Worm (Caenorhabditis elegans) whole organism, dauer: Measurements from ENCODE around the gene W02B12.11.
"Not testable (repeated sequence)": the region's sequence is repeated elsewhere in the genome, so short reads cannot be mapped to it uniquely, and the experiment has no call there.

ENCODE experiments used
- unc-62 ChIP-seq: sonication (generic microtip); optimal IDR thresholded peaks from 2 replicates; lab custom pipeline; 2017; ENCODE audit warnings: missing biosample characterization, missing genetic modification reagents, missing genetic modification characterization

The W02B12.11 gene

DNA sequence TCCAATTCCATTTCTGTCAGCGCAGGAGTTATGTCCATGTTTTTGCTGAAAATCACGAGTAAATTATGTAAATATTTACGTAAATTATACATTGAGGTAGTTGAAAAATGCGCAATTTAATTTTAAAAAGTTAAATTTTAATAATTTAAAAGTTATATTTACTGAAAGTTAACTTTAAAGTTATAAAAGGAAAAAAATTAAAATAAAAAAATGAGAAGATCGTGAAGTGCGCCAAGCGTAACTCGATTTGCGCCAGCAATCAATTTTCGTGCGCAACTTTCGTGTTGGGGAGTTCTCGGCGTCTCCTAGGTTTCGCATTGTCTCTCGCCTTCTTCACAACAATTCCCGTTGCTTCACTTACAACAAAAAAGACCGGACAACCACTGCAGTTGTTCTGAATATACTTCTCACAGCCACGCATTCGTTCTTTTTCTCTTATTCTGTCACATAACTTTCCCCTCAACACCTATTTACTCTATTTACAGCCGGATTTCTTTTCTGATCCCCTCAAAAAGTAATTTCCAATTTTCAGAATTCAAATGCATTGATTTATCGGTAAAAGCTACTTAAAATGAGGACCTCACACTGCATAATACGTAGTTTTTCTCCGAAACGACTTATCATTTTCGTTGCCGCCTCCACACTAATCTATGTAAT, at the start of gene W02B12.11, which contains the start of gene metl-1:
TSS of gene W02B12.11 (plus strand) at position 337 of the 657 bp plus-strand sequence.
TSS of gene metl-1 (minus strand) at position 51 of the 657 bp plus-strand sequence.
- no peak for TF ChIP-seq unc-62 (GFP tag; lab: Kevin White, UChicago)

DNA sequence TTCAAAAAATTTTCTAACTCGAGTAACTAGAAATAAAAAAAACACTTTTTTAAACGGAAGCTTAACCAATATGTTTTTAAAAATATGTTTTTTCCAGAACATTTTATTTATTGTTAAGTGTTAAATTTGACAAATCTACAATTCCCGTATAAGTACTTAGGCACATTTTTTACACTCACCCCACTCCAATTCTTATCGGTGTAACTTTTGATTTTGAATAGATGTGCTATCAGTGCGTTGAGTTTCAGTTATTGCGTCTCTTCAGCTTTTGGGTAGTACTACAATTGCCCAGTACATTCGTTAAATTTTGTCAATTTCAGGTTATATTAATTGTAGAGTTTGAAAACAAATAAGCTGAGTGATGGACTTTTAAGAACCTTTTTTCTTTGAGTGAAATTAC, 49.6 kb upstream of the W02B12.11 start:
- TF ChIP-seq unc-62 (GFP tag; lab: Kevin White, UChicago): no peak

DNA sequence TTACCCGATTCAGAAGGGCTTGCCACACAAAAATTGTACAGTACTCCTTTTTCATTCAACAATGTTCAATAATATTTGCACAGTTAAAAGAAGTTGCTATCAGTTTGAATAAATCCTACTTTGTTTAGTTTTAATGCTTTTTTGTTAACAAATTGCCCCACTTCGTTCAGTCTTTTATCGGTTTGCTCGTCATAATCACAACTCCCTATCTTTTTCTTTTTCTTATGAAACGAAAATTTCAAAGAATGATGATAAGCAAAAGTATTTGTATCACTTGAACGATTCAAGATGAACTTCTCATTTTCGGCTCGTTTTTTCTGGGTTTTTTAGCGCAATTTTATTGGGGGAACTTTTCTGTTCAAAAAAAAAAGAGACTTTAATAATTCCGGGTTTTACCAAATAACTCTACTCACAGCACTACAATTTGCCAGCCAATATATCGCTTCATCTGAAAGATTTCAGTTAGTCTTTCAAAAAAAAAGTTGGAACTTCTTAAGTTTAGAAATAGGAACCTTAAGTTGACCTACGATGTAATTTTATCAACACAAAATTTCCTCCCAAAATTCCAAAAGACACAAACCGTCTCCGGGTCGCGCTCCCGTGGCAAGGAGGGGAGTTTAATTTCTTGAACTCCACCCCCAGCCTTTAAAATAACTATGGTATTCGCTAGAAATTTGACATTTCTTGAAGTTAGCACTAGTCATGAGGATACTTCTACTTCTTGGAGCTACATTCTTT, 48.9 kb upstream of the W02B12.11 start, which contains the start of gene C05D12.3:
TSS of gene C05D12.3 (plus strand) at position 688 of the 738 bp plus-strand sequence.
- TF ChIP-seq unc-62 (GFP tag; lab: Kevin White, UChicago): no peak

DNA sequence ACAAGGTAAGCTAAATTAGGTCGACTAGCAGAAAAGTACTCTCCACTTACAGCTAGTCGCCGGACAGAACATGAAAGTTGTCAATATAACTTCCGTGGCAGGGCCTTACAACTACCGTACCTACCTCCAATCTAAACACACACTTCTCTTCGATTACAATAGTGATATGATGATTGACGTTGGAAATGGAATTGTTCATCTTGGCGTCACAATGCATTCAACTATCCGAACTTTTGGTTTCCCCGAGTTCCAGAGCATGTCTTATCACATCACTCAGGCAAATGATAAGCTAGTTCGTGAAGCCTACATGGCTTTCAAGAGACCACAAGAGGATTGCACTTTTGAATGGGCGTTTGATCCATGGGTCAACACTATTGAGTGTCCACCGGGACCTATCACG, 46.3 kb upstream of the W02B12.11 start:
- no peak for TF ChIP-seq unc-62 (GFP tag; lab: Kevin White, UChicago)

DNA sequence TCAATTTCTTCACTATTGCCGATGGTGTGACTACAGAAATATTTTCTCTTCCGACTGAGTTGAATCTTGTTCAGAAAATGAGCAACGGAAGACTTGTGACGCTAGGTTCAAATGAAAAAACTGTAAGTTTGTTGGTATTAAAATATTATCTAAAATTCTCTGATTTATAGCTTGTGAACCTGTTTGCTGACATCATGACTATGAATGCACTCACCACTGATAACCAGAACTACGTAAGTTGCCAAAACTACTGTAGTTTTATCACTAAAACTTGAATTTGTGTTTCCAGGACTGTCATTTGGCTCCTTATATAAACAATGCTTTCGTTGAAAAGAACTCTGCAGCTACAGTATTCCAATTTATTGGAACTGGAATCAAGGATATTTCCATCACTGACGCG, 45.1 kb upstream of the W02B12.11 start:
- no peak for TF ChIP-seq unc-62 (GFP tag; lab: Kevin White, UChicago)

DNA sequence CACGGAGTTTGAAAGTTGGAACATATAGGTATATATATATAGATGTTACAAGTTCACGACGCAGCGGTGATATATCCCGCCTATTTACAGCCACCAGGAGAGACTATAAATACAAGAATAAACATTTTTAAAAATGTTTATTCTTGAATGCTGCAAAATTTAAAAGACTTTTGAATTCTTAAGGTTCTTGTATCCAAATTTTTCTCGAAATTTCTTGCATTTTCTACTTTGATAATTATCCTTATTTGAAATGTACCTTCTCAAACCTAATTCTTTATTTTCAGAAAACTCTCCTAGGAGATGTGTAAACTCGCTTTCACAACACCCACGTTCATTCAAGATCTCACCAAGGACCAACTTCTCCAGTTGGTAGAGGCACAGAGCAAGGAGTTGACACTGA, 42.1 kb upstream of the W02B12.11 start, which contains the start of gene C05D12.4:
TSS of gene C05D12.4 (plus strand) at position 301 of the 400 bp plus-strand sequence.
- no peak for TF ChIP-seq unc-62 (GFP tag; lab: Kevin White, UChicago)

DNA sequence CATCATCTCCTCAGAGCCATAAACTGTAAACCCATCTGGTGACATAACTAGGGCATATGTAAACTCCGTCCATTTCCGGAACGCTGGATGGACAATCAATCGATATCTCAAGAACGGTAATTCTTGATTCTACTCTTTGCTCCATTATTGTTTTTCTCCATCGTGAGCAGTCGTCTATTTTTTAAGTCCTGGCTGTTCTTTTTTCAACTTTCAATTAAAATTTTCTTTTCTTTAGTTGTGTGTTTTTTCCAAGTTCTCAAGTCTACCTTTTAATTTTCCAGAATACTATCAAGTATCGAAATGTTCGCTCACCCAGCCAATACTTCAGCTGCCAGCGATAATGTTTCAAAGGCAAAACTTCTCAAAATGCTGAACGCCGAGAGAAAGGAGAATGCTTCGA, 39.7 kb upstream of the W02B12.11 start, which contains the start of gene C05D12.5:
TSS of gene C05D12.5 (plus strand) at position 301 of the 400 bp plus-strand sequence.
- no peak for TF ChIP-seq unc-62 (GFP tag; lab: Kevin White, UChicago)

DNA sequence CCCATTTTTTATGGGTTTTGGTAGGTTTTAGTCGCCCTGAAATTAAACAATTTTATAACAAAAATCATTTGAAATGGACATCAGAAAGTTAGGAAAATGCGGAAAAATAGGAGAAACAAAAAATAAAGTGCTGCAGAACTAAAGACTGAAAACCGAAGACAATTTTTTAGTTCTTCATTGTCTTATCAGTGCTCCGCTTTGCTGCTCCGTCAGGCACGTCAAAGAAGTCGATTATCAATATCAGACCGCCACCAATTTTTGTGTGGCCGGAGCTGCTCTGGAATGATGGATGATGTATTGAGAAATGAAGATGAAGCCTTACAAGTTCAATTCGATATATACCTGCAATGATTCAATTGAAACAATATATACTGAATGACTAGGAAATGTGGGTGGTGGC, 35.2 kb upstream of the W02B12.11 start, which contains the start of gene vha-6:
TSS of gene vha-6 (minus strand) at position 36 of the 400 bp plus-strand sequence.
- no peak for TF ChIP-seq unc-62 (GFP tag; lab: Kevin White, UChicago)

DNA sequence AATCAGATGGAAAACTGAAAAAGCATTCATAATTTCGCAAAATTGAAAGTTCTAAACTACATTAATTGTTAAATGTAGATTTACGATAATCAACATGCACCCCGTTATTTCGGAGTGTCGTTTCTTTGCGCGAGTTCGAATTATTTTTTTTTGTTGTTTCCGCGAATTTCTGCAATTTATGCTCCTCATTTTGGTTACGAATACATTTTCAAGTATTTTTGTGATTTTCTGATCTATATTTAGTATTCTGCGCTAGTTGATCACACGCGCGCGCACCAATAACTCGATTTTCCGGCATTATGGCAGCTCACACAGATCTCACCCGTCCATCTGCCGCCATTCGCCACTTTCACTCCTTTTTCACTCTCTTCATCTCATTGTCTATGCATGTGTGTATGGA, 33.4 kb upstream of the W02B12.11 start, which contains the start of gene VW02B12L.2:
TSS of gene VW02B12L.2 (minus strand) at position 65 of the 400 bp plus-strand sequence.
- TF ChIP-seq unc-62 (GFP tag; lab: Kevin White, UChicago): no peak

DNA sequence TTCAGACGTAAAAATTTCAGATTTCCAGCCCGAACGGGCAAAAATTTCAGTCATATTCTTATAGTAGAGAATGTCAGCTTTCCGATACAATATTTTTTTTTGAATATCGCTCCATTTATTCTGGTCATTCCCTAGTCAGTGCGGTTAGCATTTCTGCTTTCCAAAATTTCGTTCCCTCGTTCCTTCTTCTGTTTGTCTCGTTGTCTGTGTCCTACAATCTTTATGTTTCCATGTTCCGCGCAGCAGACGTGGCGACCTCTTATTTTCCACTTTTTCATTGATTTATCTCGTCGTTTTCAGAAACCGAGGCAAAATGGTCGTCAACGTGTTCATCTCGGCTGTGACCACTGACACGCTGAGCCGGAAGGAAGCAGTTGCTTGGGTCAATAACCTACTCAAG, 31.2 kb upstream of the W02B12.11 start, which contains the start of gene ebp-2:
TSS of gene ebp-2 (plus strand) at position 301 of the 400 bp plus-strand sequence.
- not testable (repeated sequence) for TF ChIP-seq unc-62 (GFP tag; lab: Kevin White, UChicago)

DNA sequence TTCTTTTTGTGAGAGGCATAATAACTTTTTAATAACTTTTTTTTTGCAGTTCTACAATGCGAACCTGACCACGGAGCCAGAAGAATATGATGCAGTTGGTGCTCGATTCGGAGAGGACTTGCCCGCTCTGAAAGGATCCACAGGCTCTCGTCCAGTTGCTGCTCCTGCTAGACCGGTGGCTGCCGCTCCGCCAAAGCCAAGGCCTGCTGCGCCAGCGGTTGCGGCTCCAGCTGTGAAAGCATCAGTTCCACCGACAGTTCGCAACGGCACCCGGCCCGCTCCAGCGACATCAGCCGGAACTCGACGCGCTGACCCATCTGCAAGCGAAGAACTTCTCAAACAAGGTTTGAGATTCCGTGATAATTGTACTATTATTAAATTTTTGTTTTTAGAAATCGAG, 30.5 kb upstream of the W02B12.11 start:
- no peak for TF ChIP-seq unc-62 (GFP tag; lab: Kevin White, UChicago)

DNA sequence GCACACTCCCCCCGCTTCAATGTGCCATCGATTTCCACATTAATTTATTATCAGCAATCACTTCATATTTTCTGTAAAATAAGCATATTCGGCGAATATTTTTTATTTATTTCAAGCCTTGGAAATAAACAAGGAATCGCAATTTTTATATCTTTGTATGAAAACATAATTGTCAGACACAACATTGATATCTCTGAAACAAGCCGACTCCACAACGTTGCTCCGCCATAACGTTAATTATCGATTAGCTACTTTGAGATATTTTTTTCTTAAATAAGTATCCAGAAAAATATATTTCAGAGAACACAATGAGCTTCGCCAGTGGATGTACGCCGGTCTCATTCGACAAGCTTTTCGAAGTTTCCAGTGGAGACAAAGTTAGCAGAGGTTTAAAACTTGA, 29.8 kb upstream of the W02B12.11 start, which contains the start of gene adbp-1:
TSS of gene adbp-1 (plus strand) at position 301 of the 400 bp plus-strand sequence.
- TF ChIP-seq unc-62 (GFP tag; lab: Kevin White, UChicago): no peak

DNA sequence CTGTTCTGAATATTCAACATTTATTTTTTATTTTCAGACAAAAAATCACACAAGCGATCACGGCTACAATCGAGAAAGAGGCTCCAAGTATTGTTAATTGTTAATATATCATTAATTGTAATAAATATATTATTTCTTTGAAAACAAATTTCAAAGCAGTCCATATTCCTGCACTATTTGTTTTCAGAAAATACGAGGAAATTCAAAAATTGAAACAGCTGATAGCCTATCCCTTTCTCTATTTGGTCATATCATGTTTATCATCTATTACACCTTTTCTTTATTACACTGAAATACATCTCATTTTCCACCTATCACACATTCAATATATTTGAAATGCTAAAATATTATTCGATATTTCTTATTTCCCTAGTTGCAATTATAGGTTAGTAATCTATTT, 28.7 kb upstream of the W02B12.11 start, which contains the start of gene W02B12.13:
TSS of gene W02B12.13 (plus strand) at position 301 of the 400 bp plus-strand sequence.
- TF ChIP-seq unc-62 (GFP tag; lab: Kevin White, UChicago): no peak

DNA sequence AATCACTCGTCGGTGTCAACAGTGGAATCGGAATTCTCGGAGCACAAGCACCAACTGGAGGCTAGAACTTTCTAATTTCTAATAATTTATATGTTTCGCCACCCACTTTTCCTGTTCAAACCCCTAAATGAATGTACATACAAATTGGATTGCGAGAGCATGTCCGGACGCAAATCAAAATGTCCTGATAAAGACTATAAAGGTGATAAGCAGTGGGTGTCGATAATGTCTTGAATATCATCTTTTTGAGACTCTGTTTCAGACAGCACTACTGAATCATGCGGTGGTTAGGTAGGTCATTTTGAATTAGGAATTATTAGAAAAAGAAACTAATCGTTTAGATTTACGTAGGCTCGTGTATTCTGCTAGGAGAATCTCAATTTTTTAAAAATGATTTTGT, 24.9 kb upstream of the W02B12.11 start, which contains the start of gene W02B12.1:
TSS of gene W02B12.1 (plus strand) at position 269 of the 400 bp plus-strand sequence.
- TF ChIP-seq unc-62 (GFP tag; lab: Kevin White, UChicago): no peak

DNA sequence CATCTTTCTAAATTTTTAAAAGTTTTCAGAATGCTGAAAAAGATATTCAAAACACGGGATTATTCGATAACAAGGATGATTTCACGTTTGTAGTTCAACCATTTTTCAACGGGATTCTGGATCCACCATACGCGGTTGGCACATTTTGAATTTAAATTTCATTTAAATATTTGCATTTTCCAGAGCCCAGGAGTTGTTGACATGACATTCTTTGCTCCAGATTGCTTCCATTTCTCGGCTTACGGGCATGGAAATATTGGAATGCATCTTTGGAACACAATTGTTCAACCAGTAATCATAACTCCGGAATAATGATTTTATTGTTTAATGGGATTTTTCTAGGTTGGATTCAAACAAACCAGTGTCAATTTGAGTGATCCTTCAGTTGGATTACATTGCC, 22.8 kb upstream of the W02B12.11 start:
- no peak for TF ChIP-seq unc-62 (GFP tag; lab: Kevin White, UChicago)

DNA sequence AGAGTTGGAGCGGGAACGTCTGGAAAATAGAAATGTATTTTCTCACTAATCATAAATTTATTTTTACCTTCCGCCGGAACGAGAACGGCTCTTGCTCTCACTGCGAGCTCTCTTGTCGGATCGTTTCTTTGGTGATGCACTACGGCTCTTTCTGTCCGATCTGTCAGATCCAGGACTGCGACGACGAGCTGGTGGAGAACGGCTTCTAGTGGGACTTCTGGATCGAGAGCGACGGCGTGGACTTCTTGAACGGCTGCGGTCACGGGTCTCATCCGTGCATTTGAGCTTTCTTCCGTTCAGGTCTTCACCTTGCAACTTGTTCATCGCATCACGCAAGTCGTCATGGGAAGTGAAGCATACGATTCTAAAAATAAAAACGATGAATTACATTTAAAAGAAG, 21.9 kb upstream of the W02B12.11 start:
- TF ChIP-seq unc-62 (GFP tag; lab: Kevin White, UChicago): no peak
